Fruit fly (Drosophila melanogaster): Measurements from ENCODE around the gene CG18259.

CG18259 gene

DNA sequence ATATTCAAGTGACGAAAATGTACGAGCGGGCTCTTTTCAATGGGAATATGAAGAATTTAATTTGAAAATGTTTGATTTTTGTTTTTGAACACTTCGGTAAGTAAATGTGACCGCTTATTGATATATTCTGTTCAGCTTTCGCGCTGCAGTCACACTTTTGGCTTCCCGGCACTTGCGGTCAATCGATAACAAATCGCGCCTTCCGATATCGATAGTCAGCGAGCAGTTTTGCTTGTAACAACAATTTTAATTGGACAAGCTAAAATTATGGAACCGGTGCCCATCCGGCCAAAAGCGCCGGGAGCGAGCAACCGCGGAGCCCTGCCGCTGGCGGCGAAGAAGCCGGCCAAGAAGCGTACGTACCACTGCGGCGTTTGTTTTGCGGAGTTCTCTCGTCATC, 47.1 kb upstream of the CG18259 start, which contains the start of gene CG7101 (continued):
- TF ChIP-seq Drgx (GFP tag; IDR thresholded peaks at IDR 0.05) (no peak), HLH54F (GFP tag; optimal IDR thresholded peaks at IDR 0.05) (no peak), bab2 (GFP tag; optimal IDR thresholded peaks at IDR 0.05) (no peak), Poxn (GFP tag; IDR thresholded peaks at IDR 0.05) (no peak), rib (GFP tag; IDR thresholded peaks at IDR 0.05) (0 out of 2 replicates have a peak, but pooled peaks have one; percentile 17), gcm (GFP tag; optimal IDR thresholded peaks at IDR 0.05) (no peak), BtbVII (GFP tag; optimal IDR thresholded peaks at IDR 0.05) (no peak), CG7786 (GFP tag; optimal IDR thresholded peaks at IDR 0.05) (no peak), CG7928 (GFP tag; optimal IDR thresholded peaks at IDR 0.05) (no peak), CG3407 (GFP tag; optimal IDR thresholded peaks at IDR 0.05) (no peak), CG7271 (tag; optimal IDR thresholded peaks at IDR 0.05) (no peak), cato (GFP tag; optimal IDR thresholded peaks at IDR 0.05; ENCODE audit: borderline replicate concordance) (no peak), Fer3 (tag; optimal IDR thresholded peaks at IDR 0.05) (no peak), PHDP (tag; optimal IDR thresholded peaks at IDR 0.05) (no peak), CG10274 (GFP tag; optimal IDR thresholded peaks at IDR 0.05) (no peak), en (GFP tag; optimal IDR thresholded peaks at IDR 0.05) (no peak), CG1529 (GFP tag; optimal IDR thresholded peaks at IDR 0.05) (no peak), Taf1 (GFP tag; IDR thresholded peaks at IDR 0.05) (no peak), pita (GFP tag; optimal IDR thresholded peaks at IDR 0.05) (no peak), CG2875 (GFP tag; optimal IDR thresholded peaks at IDR 0.05) (no peak), ttk (GFP tag; IDR thresholded peaks at IDR 0.05) (no peak), fd64A (GFP tag; optimal IDR thresholded peaks at IDR 0.05) (no peak), Optix (GFP tag; IDR thresholded peaks at IDR 0.05) (no peak), CG6272 (GFP tag; IDR thresholded peaks at IDR 0.05) (no peak), repo (GFP tag; optimal IDR thresholded peaks at IDR 0.05) (no peak), nerfin-1 (tag; optimal IDR thresholded peaks at IDR 0.05) (no peak), pros (GFP tag; optimal IDR thresholded peaks at IDR 0.05) (no peak), CG12104 (GFP tag; optimal IDR thresholded peaks at IDR 0.05) (no peak), CG15011 (GFP tag; optimal IDR thresholded peaks at IDR 0.05) (no peak), CG9609 (GFP tag; optimal IDR thresholded peaks at IDR 0.05) (no peak), tio (GFP tag; optimal IDR thresholded peaks at IDR 0.05) (no peak), CG7987 (GFP tag; optimal IDR thresholded peaks at IDR 0.05) (no peak), dan (GFP tag; IDR thresholded peaks at IDR 0.05) (no peak), dati (GFP tag; IDR thresholded peaks at IDR 0.05) (no peak), Hr3 (GFP tag; optimal IDR thresholded peaks at IDR 0.05) (no peak), tx (GFP tag; optimal IDR thresholded peaks at IDR 0.05) (no peak), Dp (GFP tag; optimal IDR thresholded peaks at IDR 0.05) (peak; percentile 71), pan (optimal IDR thresholded peaks at IDR 0.05) (no peak), pan (GFP tag; optimal IDR thresholded peaks at IDR 0.05 in 1 of 2, IDR thresholded peaks at IDR 0.05 in 1 of 2) (peak in 1 of 2 experiments; percentile 18), NC2α (GFP tag; optimal IDR thresholded peaks at IDR 0.05) (no peak), MBD-R2 (GFP tag; IDR thresholded peaks at IDR 0.05) (peak; percentile 78), trh (GFP tag; optimal IDR thresholded peaks at IDR 0.05) (no peak), ems (GFP tag; optimal IDR thresholded peaks at IDR 0.05) (no peak), CG10462 (GFP tag; optimal IDR thresholded peaks at IDR 0.05) (no peak), sd (tag; optimal IDR thresholded peaks at IDR 0.05) (no peak), Elba2 (GFP tag; optimal IDR thresholded peaks at IDR 0.05) (no peak), TFAM (GFP tag; optimal IDR thresholded peaks at IDR 0.05) (no peak), Jarid2 (GFP tag; optimal IDR thresholded peaks at IDR 0.05) (no peak), Dad (GFP tag; optimal IDR thresholded peaks at IDR 0.05) (no peak), pzg (GFP tag; optimal IDR thresholded peaks at IDR 0.05) (peak; percentile 66), ham (GFP tag; IDR thresholded peaks at IDR 0.05) (no peak), ap (GFP tag; IDR thresholded peaks at IDR 0.05) (no peak), hbn (GFP tag; IDR thresholded peaks at IDR 0.05; ENCODE audit: partially characterized antibody) (peak; percentile 59; the same call in 1 of the 2 replicates)

All from whole organism, embryonic.